Worm (Caenorhabditis elegans): ENCODE measurements around the gene spp-16.

DNA sequence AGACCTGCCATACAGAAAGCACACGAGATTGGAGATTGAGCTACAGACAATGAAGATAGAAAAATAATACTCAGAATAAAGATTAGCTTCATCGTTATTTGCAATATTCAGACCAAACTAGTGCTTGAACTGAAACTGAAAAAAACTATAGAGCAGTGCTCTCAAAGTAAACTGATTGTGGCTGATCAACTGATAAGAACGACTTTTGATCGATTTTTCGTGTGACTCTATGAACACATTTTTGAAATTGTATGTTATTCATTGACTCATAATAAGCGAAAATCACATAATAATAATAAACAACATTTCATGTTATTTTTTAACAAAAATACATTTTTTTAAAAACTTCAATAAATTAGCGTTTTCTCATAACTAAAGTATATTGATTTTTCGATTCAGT, at the start of gene spp-16:
- TF ChIP-seq hlh-15 (tag; optimal IDR thresholded peaks at IDR 0.05) (no peak), hlh-30 (tag; optimal IDR thresholded peaks at IDR 0.05; ENCODE audit: insufficient read depth) (no peak), pag-3 (tag; optimal IDR thresholded peaks at IDR 0.05; ENCODE audit: borderline replicate concordance) (no peak), T23F11.4 (GFP tag; optimal IDR thresholded peaks at IDR 0.05) (no peak), ttx-3 (tag; optimal IDR thresholded peaks at IDR 0.05) (no peak), madf-2 (tag; optimal IDR thresholded peaks at IDR 0.05) (no peak), fkh-10 (GFP tag; optimal IDR thresholded peaks at IDR 0.05) (no peak), unc-3 (GFP tag; conservative IDR thresholded peaks at IDR 0.05) (no peak), unc-3 (tag; optimal IDR thresholded peaks at IDR 0.05) (no peak), dve-1 (tag; optimal IDR thresholded peaks at IDR 0.05) (no peak), rnt-1 (tag; optimal IDR thresholded peaks at IDR 0.05) (no peak), ceh-48 (tag; optimal IDR thresholded peaks at IDR 0.05) (no peak), ama-1 (optimal IDR thresholded peaks at IDR 0.05) (no peak)

All from whole organism, late embryonic.